Fruit fly (Drosophila melanogaster) whole organism, larva: Measurements from ENCODE around the gene SP1029.

Source experiments
- noc ChIP-seq: fragments of 200-800 bp; sonication (Bioruptor generic); optimal IDR thresholded peaks from 3 replicates; lab custom pipeline; 2019; ENCODE audit warnings: missing biosample characterization, mild to moderate bottlenecking, missing genetic modification characterization, moderate library complexity

SP1029 gene

DNA sequence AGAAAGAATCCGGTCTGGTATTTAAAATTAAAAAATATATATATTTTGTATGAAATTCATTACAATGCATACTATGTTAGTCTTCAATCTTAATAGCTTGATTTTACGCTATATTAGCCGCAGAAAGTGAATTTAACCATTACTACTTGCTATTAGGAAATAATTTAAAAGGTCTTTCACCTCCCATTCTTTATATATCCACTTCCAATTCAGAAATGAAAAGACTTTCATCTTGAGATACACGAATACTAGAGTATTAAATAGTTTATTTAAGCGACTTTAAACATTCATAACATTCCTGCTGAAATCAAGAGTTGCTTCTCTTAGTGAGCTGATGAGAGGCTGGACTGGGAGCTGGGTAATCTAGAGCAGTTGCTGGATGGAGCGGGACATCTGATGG is 5.5 kb downstream of the SP1029 start, which contains the start of gene CG31445:
CG31445 (minus strand) TSS at position 101 of the 400 bp plus-strand sequence.
- TF ChIP-seq noc (tag; lab: Kevin White, UChicago): no peak

DNA sequence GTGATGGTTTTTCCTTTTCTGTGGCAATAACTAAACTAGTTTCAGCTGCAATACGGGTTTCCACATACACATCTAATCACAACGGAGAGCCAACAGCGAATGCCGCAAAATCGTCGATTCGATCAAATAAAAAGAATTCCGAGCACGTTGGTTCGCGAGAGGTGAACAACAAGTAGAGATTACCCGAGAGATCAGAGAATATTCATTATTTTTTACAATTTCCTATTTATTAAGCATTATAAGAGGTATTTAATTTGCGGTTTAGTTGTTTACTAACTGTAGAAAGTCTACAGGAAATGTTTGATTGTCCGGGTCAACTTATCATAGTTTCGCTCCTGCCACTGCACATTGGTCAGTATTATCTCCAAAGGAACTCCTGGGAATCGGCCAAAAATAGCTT is 11.6 kb downstream of the SP1029 start, which contains the start of gene CG11951:
CG11951 (minus strand) TSS at position 101 of the 400 bp plus-strand sequence.
- no peak for TF ChIP-seq noc (tag; lab: Kevin White, UChicago)

DNA sequence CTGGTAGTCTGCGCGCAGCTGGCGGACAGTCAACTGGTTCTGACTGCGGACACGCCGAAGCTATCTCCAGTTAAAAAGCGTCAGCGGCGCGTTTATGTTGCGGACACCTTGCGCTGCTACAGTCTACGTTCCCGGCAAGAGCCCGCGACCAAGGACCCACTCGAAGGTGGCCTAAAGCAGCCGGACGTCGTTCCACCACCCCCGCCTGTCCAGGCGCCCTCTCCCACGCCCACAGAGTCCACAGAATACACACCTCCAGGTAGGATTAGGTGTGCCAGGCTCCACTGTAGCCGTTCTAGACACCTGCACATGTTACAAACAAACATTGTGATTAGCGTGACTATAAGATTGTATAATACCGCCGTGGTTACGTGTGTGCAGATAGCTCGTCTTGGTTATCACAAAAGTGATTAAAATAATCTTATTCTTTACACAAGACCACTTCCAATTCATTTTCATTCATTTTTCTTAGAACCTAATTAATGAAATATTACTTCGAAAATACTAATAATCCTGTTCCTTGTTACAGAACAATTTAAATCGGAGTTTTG is 19.6 kb downstream of the SP1029 start:
- TF ChIP-seq noc (tag; lab: Kevin White, UChicago): peak; percentile 18

DNA sequence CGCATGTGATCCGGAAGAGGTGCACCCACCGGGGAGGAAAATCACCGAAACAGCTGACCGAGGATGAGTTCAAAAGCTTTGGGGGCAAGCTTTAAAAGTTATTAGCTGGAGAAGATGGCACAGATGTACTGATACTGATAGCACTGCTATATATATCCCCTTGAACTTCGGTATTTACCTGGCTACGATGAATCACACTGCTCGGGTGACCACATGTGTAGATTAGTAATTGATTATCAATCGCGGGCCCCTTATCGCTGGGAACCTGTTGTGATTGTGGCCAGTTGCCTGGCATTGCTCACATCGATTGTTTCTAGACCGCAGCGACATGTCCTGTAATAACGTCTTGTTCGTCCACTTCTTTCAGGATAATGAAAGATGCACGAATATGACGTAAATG is 20.3 kb downstream of the SP1029 start:
- no peak for TF ChIP-seq noc (tag; lab: Kevin White, UChicago)

DNA sequence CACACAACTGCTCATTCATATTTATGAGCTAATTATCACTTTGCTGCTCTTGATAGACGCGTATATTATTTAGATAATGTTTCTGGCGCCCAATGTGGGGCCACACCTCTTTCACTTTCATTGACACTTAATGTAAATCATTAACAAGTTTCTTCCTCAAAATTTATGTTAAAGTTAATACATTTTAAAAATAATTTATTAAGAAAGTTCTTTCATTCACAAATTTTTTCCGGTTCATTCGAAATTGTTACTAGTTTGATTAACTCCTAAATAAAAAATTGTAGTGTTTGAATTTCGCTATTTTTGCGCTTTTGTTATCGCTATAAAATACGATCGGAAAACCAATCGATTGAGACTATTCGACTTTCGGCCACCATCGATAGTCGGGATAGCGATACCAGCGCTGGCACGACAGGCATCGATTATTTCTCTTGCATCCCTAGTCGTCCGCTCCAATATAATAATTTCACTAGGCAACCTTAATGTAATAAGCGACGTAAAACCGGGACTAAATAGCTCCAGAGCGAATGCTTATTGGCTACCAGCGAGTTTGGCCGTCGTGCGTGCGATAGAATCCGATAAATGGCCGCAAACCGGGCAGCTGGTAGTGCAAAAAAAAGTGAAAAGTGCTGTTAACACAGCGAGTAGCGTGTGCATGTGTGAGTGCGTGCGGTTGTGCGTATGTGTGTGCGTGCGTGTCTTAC is 21.4 kb downstream of the SP1029 start, which contains the start of gene Usp1:
Usp1 (plus strand) TSS at position 417 of the 704 bp plus-strand sequence.
- peak; percentile 3 for TF ChIP-seq noc (tag; lab: Kevin White, UChicago)

DNA sequence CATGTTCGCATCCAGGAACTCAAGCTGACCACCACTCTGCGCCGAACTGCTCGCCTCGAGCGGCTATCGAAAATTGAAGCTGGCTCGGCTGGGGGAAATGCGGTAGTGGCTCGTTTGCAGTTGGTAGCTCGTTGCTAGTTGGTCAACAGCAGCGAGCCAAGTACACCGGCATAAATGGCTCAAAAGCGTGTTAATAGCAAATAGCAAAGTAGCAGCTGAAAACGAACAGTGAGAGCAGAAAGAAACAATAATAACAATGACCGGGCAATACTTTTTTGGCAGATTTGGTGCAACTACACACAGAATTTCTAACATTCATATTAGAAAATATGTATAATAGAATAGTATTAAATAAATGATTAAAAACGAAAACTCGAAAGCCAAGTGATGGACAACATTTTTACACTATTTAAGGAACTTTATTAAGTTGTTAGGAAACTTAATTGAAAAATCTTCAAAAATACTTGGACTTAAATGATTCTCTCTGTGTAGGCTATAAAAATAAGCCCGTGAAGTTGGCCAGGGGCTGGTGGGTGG is 22.5 kb downstream of the SP1029 start, which contains the start of gene CG14507:
CG14507 (minus strand) TSS at position 51 of the 537 bp plus-strand sequence.
- TF ChIP-seq noc (tag; lab: Kevin White, UChicago): no peak

DNA sequence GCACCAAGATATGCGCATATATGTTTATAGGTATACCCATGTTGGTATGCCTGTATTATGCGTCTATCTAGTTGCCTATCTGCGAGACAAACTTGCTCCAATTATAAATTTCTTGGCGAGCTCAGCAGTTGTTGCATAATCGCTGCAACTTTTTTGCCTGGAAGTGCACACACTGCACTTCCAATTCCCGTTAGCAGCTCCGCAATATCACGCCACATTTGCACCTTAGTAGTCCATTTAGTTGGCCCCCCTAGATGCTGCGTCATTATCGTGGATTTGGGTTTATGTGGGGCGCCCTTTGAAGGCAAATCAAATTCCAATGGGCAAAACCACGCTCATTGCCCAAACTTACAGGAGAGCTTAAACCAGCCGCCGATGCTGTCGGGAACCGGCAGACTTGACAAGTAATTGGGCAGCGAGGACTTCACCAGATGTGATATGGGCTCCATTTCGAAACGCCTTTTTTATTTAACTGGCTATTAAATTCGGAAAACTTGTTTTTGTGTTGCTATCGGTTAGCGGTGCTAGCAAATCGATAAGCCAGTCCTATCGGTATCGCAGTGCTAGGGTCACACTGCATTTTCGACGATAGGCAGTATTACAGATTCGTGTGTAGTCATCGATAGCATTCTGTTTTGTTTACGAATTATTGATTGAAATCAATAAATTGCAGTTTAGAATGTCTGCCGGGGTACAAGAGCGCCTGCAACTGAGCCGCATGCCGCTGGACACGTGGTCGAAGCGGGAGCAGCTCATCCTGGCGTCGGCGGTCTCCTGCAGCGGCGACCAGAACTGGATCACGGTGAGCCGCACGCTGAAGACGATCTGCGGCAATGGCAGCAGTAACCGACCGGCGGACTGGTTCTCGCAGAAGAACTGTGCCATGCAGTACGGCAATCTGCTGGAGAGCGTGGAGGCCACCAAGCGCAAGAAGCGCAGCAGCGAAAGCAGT is 27.1 kb downstream of the SP1029 start, which contains the start of the genes Cisd2 and Brd8:
Cisd2 (minus strand) TSS at position 538 of the 952 bp plus-strand sequence.
Brd8 (plus strand) TSS at position 595 of the 952 bp plus-strand sequence.
- no peak for TF ChIP-seq noc (tag; lab: Kevin White, UChicago)

DNA sequence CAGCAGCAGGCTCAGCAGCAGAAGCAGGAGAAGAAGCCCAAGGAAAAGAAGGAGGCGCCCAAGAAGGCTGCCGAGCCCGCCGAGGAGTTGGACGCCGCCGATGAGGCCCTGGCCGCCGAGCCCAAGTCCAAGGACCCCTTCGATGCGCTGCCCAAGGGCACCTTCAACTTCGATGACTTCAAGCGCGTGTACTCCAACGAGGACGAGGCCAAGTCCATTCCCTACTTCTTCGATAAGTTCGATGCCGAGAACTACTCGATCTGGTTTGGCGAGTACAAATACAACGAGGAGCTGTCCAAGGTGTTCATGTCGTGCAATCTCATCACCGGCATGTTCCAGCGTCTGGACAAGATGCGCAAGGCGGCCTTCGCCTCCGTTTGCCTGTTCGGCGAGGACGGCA is 29.1 kb downstream of the SP1029 start:
- TF ChIP-seq noc (tag; lab: Kevin White, UChicago): no peak

DNA sequence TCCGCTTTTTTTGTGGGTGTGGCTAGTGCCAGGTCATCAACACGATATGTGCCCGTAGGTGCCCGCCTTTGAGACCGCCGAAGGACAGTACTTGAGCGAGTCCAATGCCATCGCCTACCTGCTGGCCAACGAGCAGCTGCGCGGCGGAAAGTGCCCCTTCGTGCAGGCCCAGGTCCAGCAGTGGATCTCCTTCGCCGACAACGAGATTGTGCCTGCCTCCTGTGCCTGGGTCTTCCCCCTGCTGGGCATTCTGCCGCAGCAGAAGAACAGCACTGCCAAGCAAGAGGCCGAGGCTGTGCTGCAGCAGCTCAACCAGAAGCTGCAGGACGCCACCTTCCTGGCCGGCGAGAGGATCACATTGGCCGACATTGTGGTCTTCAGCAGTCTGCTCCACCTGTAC is 29.7 kb downstream of the SP1029 start:
- TF ChIP-seq noc (tag; lab: Kevin White, UChicago): no peak

DNA sequence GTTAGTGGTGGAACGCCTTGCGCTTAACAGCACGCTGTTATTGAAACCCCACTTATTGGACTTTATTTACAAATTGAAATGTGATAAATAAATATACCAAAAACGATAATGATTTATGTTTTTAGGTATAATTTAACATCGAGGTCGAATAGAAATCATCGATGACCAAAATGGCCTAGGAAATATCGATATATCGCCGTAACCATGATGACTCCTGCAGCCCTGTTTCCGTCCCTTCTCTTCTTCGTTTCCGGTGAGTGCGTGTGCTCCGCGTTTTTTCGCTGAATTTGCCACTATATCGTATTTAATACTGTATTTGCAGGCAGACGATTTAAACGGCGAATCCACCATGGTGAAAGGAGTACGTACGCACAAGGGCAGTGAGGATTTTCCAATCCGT is 30.3 kb downstream of the SP1029 start, which contains the start of gene eEF1gamma:
eEF1gamma (plus strand) TSS at position 225 of the 400 bp plus-strand sequence.
- peak; percentile 84 for TF ChIP-seq noc (tag; lab: Kevin White, UChicago)

DNA sequence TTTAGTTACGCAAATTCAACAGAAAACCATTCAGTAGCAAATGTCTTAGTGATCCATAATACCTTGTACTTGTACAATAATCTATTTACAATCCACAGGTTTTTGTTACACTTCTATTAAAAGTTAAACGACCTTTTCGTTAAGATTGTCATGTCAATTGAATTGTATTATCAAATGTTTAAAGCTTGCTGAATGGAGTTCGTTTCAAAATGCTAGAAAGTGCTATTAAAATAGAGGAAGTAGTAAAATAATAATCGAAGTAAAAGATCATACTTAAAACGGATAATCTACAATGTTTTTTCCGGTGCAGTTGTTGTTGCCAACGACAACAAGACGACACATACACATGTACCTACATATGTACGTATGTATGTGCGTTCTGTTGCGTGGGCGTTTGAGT is 32.2 kb downstream of the SP1029 start:
- TF ChIP-seq noc (tag; lab: Kevin White, UChicago): no peak

DNA sequence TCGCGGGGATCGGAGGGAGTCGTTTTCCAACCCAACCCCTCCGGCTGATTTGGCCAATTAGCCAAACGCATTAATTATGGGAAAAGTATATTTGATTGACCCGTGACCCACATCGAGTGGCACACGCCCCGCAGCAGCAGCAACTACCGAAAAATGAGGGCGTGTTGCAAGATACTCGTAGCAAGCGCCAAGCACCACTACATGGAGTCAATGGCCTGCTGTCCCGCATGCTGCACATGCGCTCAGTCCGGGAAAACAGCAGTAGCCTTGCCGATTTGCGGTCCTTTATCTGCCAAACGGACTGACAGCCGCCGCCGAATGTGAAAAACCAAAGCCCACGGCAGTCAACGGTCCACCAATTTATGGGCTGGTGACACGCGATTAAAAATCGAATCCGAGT is 32.9 kb downstream of the SP1029 start:
- no peak for TF ChIP-seq noc (tag; lab: Kevin White, UChicago)

DNA sequence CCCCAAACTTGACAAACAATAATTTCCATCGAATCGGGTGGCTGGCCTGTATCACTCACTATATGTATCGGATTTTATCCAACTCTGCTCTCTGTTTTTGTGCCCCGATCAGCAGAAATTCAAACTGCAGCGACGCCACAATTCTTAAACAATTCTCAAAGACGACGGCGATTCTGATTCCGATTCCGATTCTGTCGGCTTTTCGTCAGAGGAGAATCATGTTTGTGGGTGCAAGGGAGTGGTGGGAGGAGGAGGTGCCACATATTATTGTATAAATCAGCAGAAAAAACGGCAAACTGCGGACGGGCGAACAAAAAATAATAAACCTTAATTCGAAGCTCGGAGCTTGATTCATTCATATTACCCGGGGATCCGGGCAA is 33.8 kb downstream of the SP1029 start:
- no peak for TF ChIP-seq noc (tag; lab: Kevin White, UChicago)

DNA sequence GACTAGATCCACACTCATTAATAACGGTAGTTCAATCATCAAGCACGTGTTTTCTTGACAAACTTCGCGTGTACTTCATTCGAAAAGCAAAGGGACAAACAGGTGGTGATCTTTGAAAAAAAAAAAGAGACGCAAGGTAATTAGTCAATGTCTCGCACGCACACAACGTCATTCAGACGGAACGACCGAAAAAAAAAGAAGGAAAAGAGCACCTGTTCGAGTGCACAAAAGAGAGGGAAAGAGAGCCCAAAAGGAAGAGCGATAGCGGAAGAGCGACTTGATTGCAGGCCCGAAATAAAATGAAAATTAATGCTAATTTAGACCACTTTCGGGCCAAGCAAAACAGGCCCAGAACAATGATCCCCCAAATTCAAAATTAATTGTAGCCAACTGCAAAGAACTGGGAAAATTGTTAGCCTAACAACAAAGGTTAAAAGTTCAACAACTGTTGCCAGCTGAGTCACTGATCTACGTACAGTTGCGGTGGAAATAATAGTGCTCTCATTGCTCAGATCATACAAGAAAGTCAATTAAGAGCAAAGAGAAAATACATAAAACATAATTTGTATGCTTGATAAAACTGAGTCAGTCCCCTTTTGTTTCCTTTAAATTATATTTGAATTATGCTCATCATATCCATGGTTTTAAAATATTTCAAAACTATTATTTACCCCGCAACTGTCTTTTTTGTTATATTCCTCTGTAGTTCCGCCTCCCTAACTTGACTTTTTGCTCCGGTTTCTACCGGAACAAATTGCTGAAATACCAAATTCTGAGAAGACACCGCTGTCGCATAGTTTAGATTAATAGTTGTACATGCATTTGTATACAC is 34.4 kb downstream of the SP1029 start:
- no peak for TF ChIP-seq noc (tag; lab: Kevin White, UChicago)
